Fruit fly (Drosophila melanogaster): Measurements from ENCODE around the gene CG14073.

The CG14073 gene

DNA sequence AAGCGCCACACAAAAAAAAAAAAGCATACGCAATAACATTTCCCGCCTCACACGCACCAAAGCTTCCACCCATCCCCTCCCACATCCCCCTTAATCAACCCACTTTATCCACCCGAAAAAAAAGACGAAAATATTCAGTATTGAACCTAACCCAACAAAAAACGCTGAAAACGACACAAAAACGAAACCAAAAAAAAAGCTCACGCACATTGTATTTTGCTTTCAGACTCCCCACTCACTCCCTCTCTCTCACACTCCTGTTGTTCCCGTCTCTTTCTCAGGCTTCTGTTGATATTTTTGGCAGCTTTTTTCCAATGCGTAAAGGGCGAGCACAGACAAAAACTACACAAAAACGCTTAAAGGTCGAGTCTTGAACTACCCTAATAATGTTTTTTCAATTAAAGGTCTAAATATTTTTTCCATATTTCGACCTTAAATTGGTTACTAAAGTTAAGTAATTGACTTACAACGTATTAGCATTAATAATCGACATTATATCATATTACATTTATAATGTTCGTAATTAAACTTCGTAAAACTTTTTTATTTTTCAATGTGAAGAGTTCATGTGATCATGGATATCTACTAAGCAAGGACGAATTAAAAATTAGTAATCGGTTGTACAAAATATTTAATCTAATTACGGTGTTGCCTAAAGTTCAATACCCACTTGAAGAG is 33.9 kb downstream of the CG14073 start (continued):
- peak; percentile 66 for TF ChIP-seq CG13624 (GFP tag; optimal IDR thresholded peaks at IDR 0.05)
- no peak for TF ChIP-seq Hand (GFP tag; optimal IDR thresholded peaks at IDR 0.05)
- TF ChIP-seq Gsc (GFP tag; IDR thresholded peaks at IDR 0.05), result no peak
- peak; percentile 5 for TF ChIP-seq Hr3 (GFP tag; optimal IDR thresholded peaks at IDR 0.05)
- no peak for TF ChIP-seq ro (GFP tag; IDR thresholded peaks at IDR 0.05)
- TF ChIP-seq grn (GFP tag; optimal IDR thresholded peaks at IDR 0.05), result no peak
- TF ChIP-seq Doc2 (GFP tag; IDR thresholded peaks at IDR 0.05), result no peak
- peak; percentile 63 for TF ChIP-seq fd96Cb (tag; optimal IDR thresholded peaks at IDR 0.05)
- no peak for TF ChIP-seq CG4282 (GFP tag; optimal IDR thresholded peaks at IDR 0.05)
- TF ChIP-seq insv (GFP tag; optimal IDR thresholded peaks at IDR 0.05), result no peak
- TF ChIP-seq CG14014 (GFP tag; IDR thresholded peaks at IDR 0.05), result no peak
- no peak for TF ChIP-seq HLHmδ (GFP tag; optimal IDR thresholded peaks at IDR 0.05)
- TF ChIP-seq az2 (GFP tag; optimal IDR thresholded peaks at IDR 0.05), result peak; percentile 66
- TF ChIP-seq CG14667 (GFP tag; IDR thresholded peaks at IDR 0.05), result no peak
- TF ChIP-seq zf30C (GFP tag; optimal IDR thresholded peaks at IDR 0.05), result no peak
- peak; percentile 44 for TF ChIP-seq D19B (GFP tag; optimal IDR thresholded peaks at IDR 0.05)
- peak; percentile 58 for TF ChIP-seq E2f1 (GFP tag; IDR thresholded peaks at IDR 0.05)
- TF ChIP-seq CG34422 (GFP tag; IDR thresholded peaks at IDR 0.05), result peak; percentile 44; the same call in 1 of the 3 replicates
- peak; percentile 9 for TF ChIP-seq CG13894 (tag; optimal IDR thresholded peaks at IDR 0.05)
- no peak for TF ChIP-seq CG1024 (GFP tag; IDR thresholded peaks at IDR 0.05)
- TF ChIP-seq CG4360 (GFP tag; IDR thresholded peaks at IDR 0.05), result no peak
- peak in 1 of 2 experiments; percentile 19 for TF ChIP-seq eve (GFP tag; optimal IDR thresholded peaks at IDR 0.05)
- TF ChIP-seq lola (GFP tag; optimal IDR thresholded peaks at IDR 0.05), result no peak
- peak; percentile 26 for TF ChIP-seq Chrac-16 (GFP tag; optimal IDR thresholded peaks at IDR 0.05)
- TF ChIP-seq chif (GFP tag; optimal IDR thresholded peaks at IDR 0.05), result peak; percentile 32 to 49
- TF ChIP-seq CG4730 (GFP tag; IDR thresholded peaks at IDR 0.05), result peak; percentile 47; the same call in 1 of the 2 replicates
- no peak for TF ChIP-seq Tbp (GFP tag; optimal IDR thresholded peaks at IDR 0.05)
- peak; percentile 71 for TF ChIP-seq CG34376 (GFP tag; optimal IDR thresholded peaks at IDR 0.05)
- TF ChIP-seq CG7556 (GFP tag; optimal IDR thresholded peaks at IDR 0.05), result peak; percentile 77
- TF ChIP-seq Hey (tag; optimal IDR thresholded peaks at IDR 0.05), result no peak
- TF ChIP-seq CG17612 (GFP tag; IDR thresholded peaks at IDR 0.05), result no peak
- peak; percentile 21 for TF ChIP-seq CG11723 (GFP tag; optimal IDR thresholded peaks at IDR 0.05)
- peak; percentile 81 for TF ChIP-seq CG32772 (GFP tag; IDR thresholded peaks at IDR 0.05)
- no peak for TF ChIP-seq Optix (GFP tag; IDR thresholded peaks at IDR 0.05)
- TF ChIP-seq CG9727 (GFP tag; optimal IDR thresholded peaks at IDR 0.05), result peak; percentile 49
- peak; percentile 64 for TF ChIP-seq CG8924 (tag; optimal IDR thresholded peaks at IDR 0.05)
- peak; percentile 67 for TF ChIP-seq tio (GFP tag; optimal IDR thresholded peaks at IDR 0.05)
- peak; percentile 28 for TF ChIP-seq CG8388 (GFP tag; optimal IDR thresholded peaks at IDR 0.05)
- peak; percentile 66 for TF ChIP-seq CG18476 (GFP tag; optimal IDR thresholded peaks at IDR 0.05)
- no peak for TF ChIP-seq ewg (GFP tag; optimal IDR thresholded peaks at IDR 0.05)
- TF ChIP-seq CG1602 (GFP tag; optimal IDR thresholded peaks at IDR 0.05), result peak; percentile 37
- TF ChIP-seq Oli (tag; optimal IDR thresholded peaks at IDR 0.05), result peak; percentile 84
- TF ChIP-seq HmgD (GFP tag; optimal IDR thresholded peaks at IDR 0.05), result no peak
- TF ChIP-seq fd102C (GFP tag; optimal IDR thresholded peaks at IDR 0.05), result no peak
- TF ChIP-seq phol (tag; optimal IDR thresholded peaks at IDR 0.05), result peak; percentile 78
- no peak for TF ChIP-seq CG33557 (GFP tag; optimal IDR thresholded peaks at IDR 0.05)
- TF ChIP-seq CG31365 (tag; optimal IDR thresholded peaks at IDR 0.05), result no peak
- TF ChIP-seq Rx (GFP tag; IDR thresholded peaks at IDR 0.05), result 0 out of 2 replicates have a peak, but pooled peaks have one; percentile 20
- TF ChIP-seq caup (GFP tag; optimal IDR thresholded peaks at IDR 0.05; ENCODE audit: severe bottlenecking), result peak; percentile 32
- 0 out of 3 replicates have a peak, but pooled peaks have one; percentile 37 for TF ChIP-seq otp (GFP tag; IDR thresholded peaks at IDR 0.05)

All from whole organism, embryonic.